Worm (Caenorhabditis elegans): ENCODE data around the gene mrps-16.

Gene mrps-16

ce11 chrII:5426470-5426869, 47.7 kb upstream of the mrps-16 start:
- TF ChIP-seq aptf-2 (GFP tag; conservative IDR thresholded peaks at IDR 0.05) (no peak), cebp-1 (GFP tag; IDR thresholded peaks at IDR 0.05) (peak; percentile 58), cebp-1 (tag; optimal IDR thresholded peaks at IDR 0.05) (peak; percentile 68), F22D6.2 (tag; optimal IDR thresholded peaks at IDR 0.05) (no peak)

- TF ChIP-seq F37B4.10 (GFP tag; IDR thresholded peaks at IDR 0.05) (no peak), hmg-20 (GFP tag; IDR thresholded peaks at IDR 0.05) (no peak), C06A6.2 (GFP tag; conservative IDR thresholded peaks at IDR 0.05) (no peak), nhr-120 (GFP tag; IDR thresholded peaks at IDR 0.05) (no peak), F22D6.2 (tag; optimal IDR thresholded peaks at IDR 0.05) (no peak), attf-5 (GFP tag; optimal IDR thresholded peaks at IDR 0.05) (peak; percentile 14), ceh-40 (GFP tag; IDR thresholded peaks at IDR 0.05) (no peak), let-607 (tag; optimal IDR thresholded peaks at IDR 0.05) (peak; percentile 89 to 94), sptf-2 (GFP tag; optimal IDR thresholded peaks at IDR 0.05) (no peak), snpc-1.1 (tag; optimal IDR thresholded peaks at IDR 0.05; ENCODE audit: insufficient read depth) (no peak), zfh-2 (GFP tag; conservative IDR thresholded peaks at IDR 0.05) (no peak), nhr-90 (tag; optimal IDR thresholded peaks at IDR 0.05) (no peak), lag-1 (GFP tag; IDR thresholded peaks at IDR 0.05) (no peak), dpff-1 (tag; optimal IDR thresholded peaks at IDR 0.05) (no peak), lsl-1 (GFP tag; optimal IDR thresholded peaks at IDR 0.05) (no peak), madf-10 (tag; optimal IDR thresholded peaks at IDR 0.05) (no peak)
Observed at ce11 chrII:5429522-5430257, 44.5 kb upstream of the mrps-16 start, which contains the start of the genes F07F6.4 and F07F6.2. F07F6.4 (minus strand) TSS chrII:5429572. F07F6.2 (plus strand) TSS chrII:5430207.

DNA sequence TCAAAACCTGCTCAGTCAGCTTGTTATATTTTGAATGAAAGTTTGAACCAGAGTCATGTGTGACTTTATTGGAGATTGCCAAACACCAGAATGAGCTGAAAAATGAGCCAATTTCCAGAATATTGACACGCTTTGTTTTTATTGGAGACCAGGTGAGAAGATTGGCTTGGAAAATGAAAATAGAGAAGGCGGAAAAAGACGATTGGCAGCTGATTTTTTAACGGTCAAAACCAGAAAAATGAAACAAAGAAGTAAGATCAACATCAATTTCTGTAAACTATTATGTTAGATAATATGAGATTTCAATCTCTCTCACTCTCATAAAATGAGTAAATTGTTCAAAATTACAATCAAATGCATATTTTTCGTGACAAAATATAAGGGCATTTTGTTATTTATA, 41.1 kb upstream of the mrps-16 start, which contains the start of gene srx-114:
TSS of gene srx-114 (minus strand) at position 101 of the 400 bp plus-strand sequence.
- no peak for TF ChIP-seq F33H1.4 (GFP tag; IDR thresholded peaks at IDR 0.05)
- no peak for TF ChIP-seq ztf-6 (GFP tag; IDR thresholded peaks at IDR 0.05)
- TF ChIP-seq snpc-1.3 (tag; optimal IDR thresholded peaks at IDR 0.05; ENCODE audit: insufficient read depth) = no peak
- TF ChIP-seq tlf-1 (GFP tag; optimal IDR thresholded peaks at IDR 0.05) = no peak
- TF ChIP-seq nhr-120 (GFP tag; IDR thresholded peaks at IDR 0.05) = no peak
- TF ChIP-seq hsf-1 (GFP tag; IDR thresholded peaks at IDR 0.05) = no peak
- TF ChIP-seq Y53G8AR.9 (GFP tag; conservative IDR thresholded peaks at IDR 0.05) = no peak
- TF ChIP-seq snpc-3.4 (tag; optimal IDR thresholded peaks at IDR 0.05) = no peak
- no peak for TF ChIP-seq aptf-2 (GFP tag; conservative IDR thresholded peaks at IDR 0.05)
- no peak for TF ChIP-seq bed-2 (GFP tag; IDR thresholded peaks at IDR 0.05)
- no peak for TF ChIP-seq Y79H2A.3 (GFP tag; conservative IDR thresholded peaks at IDR 0.05)
- TF ChIP-seq cebp-2 (GFP tag; IDR thresholded peaks at IDR 0.05) = no peak
- no peak for TF ChIP-seq C06A6.2 (GFP tag; conservative IDR thresholded peaks at IDR 0.05)
- TF ChIP-seq unc-62 (GFP tag; optimal IDR thresholded peaks at IDR 0.05) = no peak
- no peak for TF ChIP-seq Y53F4B.3 (GFP tag; IDR thresholded peaks at IDR 0.05)

ce11 chrII:5436833-5437232, 37.3 kb upstream of the mrps-16 start, which contains the start of gene dct-5:
dct-5 (minus strand) TSS chrII:5436933.
- no peak for TF ChIP-seq F55B11.4 (tag; optimal IDR thresholded peaks at IDR 0.05; ENCODE audit: borderline replicate concordance, insufficient read depth)
- TF ChIP-seq T26A5.8 (tag; optimal IDR thresholded peaks at IDR 0.05) = no peak
- TF ChIP-seq nfyb-1 (GFP tag; IDR thresholded peaks at IDR 0.05) = no peak
- no peak for TF ChIP-seq fkh-3 (tag; optimal IDR thresholded peaks at IDR 0.05)
- TF ChIP-seq xnd-1 (tag; optimal IDR thresholded peaks at IDR 0.05) = no peak
- TF ChIP-seq madf-3 (GFP tag; IDR thresholded peaks at IDR 0.05) = no peak
- no peak for TF ChIP-seq mcd-1 (GFP tag; IDR thresholded peaks at IDR 0.05)
- TF ChIP-seq ztf-25 (GFP tag; IDR thresholded peaks at IDR 0.05) = no peak
- no peak for TF ChIP-seq aptf-2 (GFP tag; conservative IDR thresholded peaks at IDR 0.05)
- TF ChIP-seq bed-1 (GFP tag; IDR thresholded peaks at IDR 0.05) = no peak
- TF ChIP-seq dpl-1 (GFP tag; optimal IDR thresholded peaks at IDR 0.05) = no peak
- TF ChIP-seq F57C9.4 (tag; optimal IDR thresholded peaks at IDR 0.05) = no peak
- no peak for TF ChIP-seq lsl-1 (GFP tag; optimal IDR thresholded peaks at IDR 0.05)
- TF ChIP-seq dpff-1 (tag; optimal IDR thresholded peaks at IDR 0.05) = no peak
- TF ChIP-seq aptf-3 (GFP tag; IDR thresholded peaks at IDR 0.05) = no peak
- no peak for TF ChIP-seq akir-1 (GFP tag; optimal IDR thresholded peaks at IDR 0.05)

Data from whole organism, young adult.